Fruit fly (Drosophila melanogaster) whole organism, adult: Measurements from ENCODE around the gene CG31871.

Experiments used
- CG11617 ChIP-seq: fragments of 200-800 bp; sonication (Bioruptor generic); optimal IDR thresholded peaks from 2 replicates; lab custom pipeline; 2017; ENCODE audit warnings: mild to moderate bottlenecking, missing biosample characterization, missing genetic modification reagents, missing genetic modification characterization
- CG33017 ChIP-seq: fragments of 200-800 bp; sonication (Bioruptor generic); optimal IDR thresholded peaks from 2 replicates; lab custom pipeline; 2018; ENCODE audit warnings: missing biosample characterization, mild to moderate bottlenecking, missing genetic modification characterization, moderate library complexity
- CG7045 ChIP-seq: fragments of 200-800 bp; sonication (Bioruptor generic); optimal IDR thresholded peaks from 2 replicates; lab custom pipeline; 2017; ENCODE audit warnings: missing biosample characterization, mild to moderate bottlenecking, missing genetic modification characterization
- Crg-1 ChIP-seq: fragments of 200-800 bp; sonication (Bioruptor generic); optimal IDR thresholded peaks from 2 replicates; lab custom pipeline; 2016; ENCODE audit warnings: missing biosample characterization, missing genetic modification characterization
- Hr96 ChIP-seq: fragments of 200-800 bp; sonication (Bioruptor generic); optimal IDR thresholded peaks from 2 replicates; lab custom pipeline; 2016; ENCODE audit warnings: missing biosample characterization, missing genetic modification characterization
- Mnt ChIP-seq: fragments of 200-800 bp; sonication (Bioruptor generic); optimal IDR thresholded peaks from 2 replicates; lab custom pipeline; 2016; ENCODE audit warnings: missing biosample characterization, mild to moderate bottlenecking, missing genetic modification characterization
- bab1 ChIP-seq: fragments of 200-800 bp; sonication (Bioruptor generic); optimal IDR thresholded peaks from 3 replicates; lab custom pipeline; 2019; ENCODE audit warnings: missing biosample characterization, mild to moderate bottlenecking, missing genetic modification characterization, moderate library complexity
- cic ChIP-seq: fragments of 200-800 bp; sonication (Bioruptor generic); optimal IDR thresholded peaks from 2 replicates; lab custom pipeline; 2017; ENCODE audit warnings: missing biosample characterization, mild to moderate bottlenecking, missing genetic modification characterization, moderate library complexity
- kay ChIP-seq: fragments of 200-800 bp; sonication (Bioruptor generic); peaks from one replicate; lab custom pipeline; 2016; ENCODE audit warnings: missing biosample characterization, missing genetic modification characterization, borderline replicate concordance
- ovo ChIP-seq: fragments of 200-800 bp; sonication (Bioruptor generic); optimal IDR thresholded peaks from 2 replicates; lab custom pipeline; 2016; ENCODE audit warnings: missing biosample characterization, missing genetic modification characterization
- pad ChIP-seq: fragments of 200-800 bp; sonication (Bioruptor generic); optimal IDR thresholded peaks from 3 replicates; lab custom pipeline; 2017; ENCODE audit warnings: missing biosample characterization, missing genetic modification characterization, mild to moderate bottlenecking, moderate library complexity, missing genetic modification reagents
- toe ChIP-seq: fragments of 200-800 bp; sonication (Bioruptor generic); optimal IDR thresholded peaks from 2 replicates; lab custom pipeline; 2016; ENCODE audit warnings: missing biosample characterization, missing genetic modification characterization

DNA sequence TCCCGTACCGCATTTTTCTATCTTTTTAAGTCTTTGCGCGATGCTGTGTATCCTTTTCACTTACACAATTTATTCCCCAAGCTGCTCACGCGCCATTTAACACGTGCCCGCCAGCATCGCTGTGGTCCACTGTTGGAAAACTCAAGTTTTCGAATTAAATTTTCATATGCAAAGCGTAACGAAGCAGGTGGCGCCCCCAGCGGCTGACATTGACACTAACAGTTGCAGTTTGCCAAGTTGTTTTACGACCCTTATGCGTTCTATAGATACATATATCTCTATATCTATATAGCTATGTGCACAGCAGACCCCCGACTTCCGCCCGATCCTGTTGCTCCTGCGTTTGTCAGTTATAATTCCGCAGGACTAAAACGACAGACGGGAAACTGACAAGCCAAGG lies 35.9 kb upstream of the CG31871 start:
- TF ChIP-seq bab1 (GFP tag; lab: Kevin White, UChicago), result no peak
- TF ChIP-seq CG33017 (tag; lab: Kevin White, UChicago), result no peak
- TF ChIP-seq Crg-1 (GFP tag; lab: Kevin White, UChicago), result no peak
- TF ChIP-seq kay, result no peak
- no peak for TF ChIP-seq Hr96
- TF ChIP-seq ovo, result no peak
- no peak for TF ChIP-seq Mnt
- no peak for TF ChIP-seq CG11617 (GFP tag; lab: Kevin White, UChicago)
- no peak for TF ChIP-seq CG7045 (GFP tag; lab: Kevin White, UChicago)
- TF ChIP-seq toe (GFP tag; lab: Kevin White, UChicago), result no peak
- no peak for TF ChIP-seq cic
- no peak for TF ChIP-seq pad (GFP tag; lab: Kevin White, UChicago)
